Worm (Caenorhabditis elegans): ENCODE measurements around the gene acs-9.
"Not testable (repeated sequence)": the region's sequence is repeated elsewhere in the genome, so short reads cannot be mapped to it uniquely, and the experiment has no call there.

DNA sequence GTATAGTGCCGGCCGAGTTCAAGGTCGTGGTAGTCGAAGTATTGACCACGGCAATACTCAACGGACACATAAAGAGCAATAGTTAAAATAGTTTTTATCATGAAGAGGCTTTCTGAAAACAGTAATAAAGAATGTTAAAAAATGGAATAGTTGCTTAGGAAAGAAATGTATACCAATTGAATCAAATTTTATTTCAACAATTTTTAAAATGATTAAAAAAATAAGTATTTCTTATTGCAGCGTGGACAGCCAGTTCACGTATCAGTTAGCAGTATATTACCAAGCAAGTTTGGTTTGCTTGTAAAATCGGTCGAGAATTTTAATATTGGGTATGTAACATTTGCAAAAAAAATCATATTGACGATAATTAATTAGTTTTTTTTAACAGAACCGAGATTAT lies 33.3 kb upstream of the acs-9 start, which contains the start of gene F39F10.5:
- TF ChIP-seq ceh-16, egl-27, lsy-2 (tag; optimal IDR thresholded peaks at IDR 0.05): not testable (repeated sequence)
